Worm (Caenorhabditis elegans) whole organism, early embryonic: ENCODE results near the gene F47G9.6.
"Not testable (repeated sequence)": the region's sequence is repeated elsewhere in the genome, so short reads cannot be mapped to it uniquely, and the experiment has no call there.

Source experiments
- B0310.2 ChIP-seq: sonication (generic microtip); optimal IDR thresholded peaks from 2 replicates; lab custom pipeline; 2016; ENCODE audit warnings: mild to moderate bottlenecking, missing genetic modification characterization, missing compliant biosample characterization
- F13C5.2 ChIP-seq: sonication (generic microtip); optimal IDR thresholded peaks from 2 replicates; lab custom pipeline; 2017; ENCODE audit warnings: mild to moderate bottlenecking, missing genetic modification characterization, inconsistent platforms, missing compliant biosample characterization
- aly-1 ChIP-seq: sonication (generic microtip); optimal IDR thresholded peaks from 2 replicates; lab custom pipeline; 2016; ENCODE audit warnings: missing genetic modification characterization, missing compliant biosample characterization
- ama-1 ChIP-seq: fragments of 150-350 bp; optimal IDR thresholded peaks from 2 replicates; lab custom pipeline; 2014
- ceh-13 ChIP-seq: fragments of 200-800 bp; sonication (Bioruptor generic); optimal IDR thresholded peaks from 2 replicates; lab custom pipeline; 2018; ENCODE audit warnings: mild to moderate bottlenecking, missing genetic modification characterization, missing compliant biosample characterization
- ceh-36 ChIP-seq: sonication (generic microtip); optimal IDR thresholded peaks from 2 replicates; lab custom pipeline; 2016; ENCODE audit warnings: missing genetic modification characterization, inconsistent platforms, missing compliant biosample characterization
- ets-7 ChIP-seq: sonication (generic microtip); optimal IDR thresholded peaks from 2 replicates; lab custom pipeline; 2016; ENCODE audit warnings: missing genotype, missing genetic modification characterization, missing compliant biosample characterization
- flt-1 ChIP-seq: fragments of 200-800 bp; sonication (Bioruptor generic); IDR thresholded peaks from 2 replicates; pipeline ENCODE4 v1.3.6; 2022; ENCODE audit warnings: missing genetic modification characterization, missing compliant biosample characterization
- hmbx-1 ChIP-seq: sonication (generic microtip); optimal IDR thresholded peaks from 2 replicates; lab custom pipeline; 2016; ENCODE audit warnings: mild to moderate bottlenecking, missing genetic modification characterization, missing compliant biosample characterization
- hmg-4 ChIP-seq: fragments of 200-800 bp; sonication (Bioruptor generic); optimal IDR thresholded peaks from 2 replicates; lab custom pipeline; 2018; ENCODE audit warnings: mild to moderate bottlenecking, missing genetic modification characterization, missing compliant biosample characterization
- hnd-1 ChIP-seq: sonication (generic microtip); optimal IDR thresholded peaks from 2 replicates; lab custom pipeline; 2016; ENCODE audit warnings: missing genetic modification characterization, missing compliant biosample characterization
- pes-1 ChIP-seq: fragments of 200-800 bp; sonication (Bioruptor generic); IDR thresholded peaks from 2 replicates; pipeline ENCODE4 v1.3.6; 2022; ENCODE audit warnings: missing genetic modification reagents, missing genetic modification characterization, missing compliant biosample characterization
- scrt-1 ChIP-seq: fragments of 200-800 bp; sonication (Bioruptor generic); IDR thresholded peaks from 2 replicates; pipeline ENCODE4 v1.3.6; 2022; ENCODE audit warnings: missing genetic modification characterization, missing compliant biosample characterization
- sea-1 ChIP-seq: fragments of 200-800 bp; sonication (Bioruptor generic); conservative IDR thresholded peaks from 2 replicates; pipeline ENCODE4 v1.3.6; 2022; ENCODE audit warnings: missing genetic modification characterization, missing compliant biosample characterization
- tbx-11 ChIP-seq: fragments of 200-800 bp; sonication (Bioruptor generic); IDR thresholded peaks from 2 replicates; pipeline ENCODE4 v1.3.6; 2022; ENCODE audit warnings: missing genetic modification characterization, missing compliant biosample characterization
- tbx-37 ChIP-seq: fragments of 200-800 bp; sonication (Bioruptor generic); conservative IDR thresholded peaks from 2 replicates; pipeline ENCODE4 v1.3.6; 2022; ENCODE audit warnings: missing genetic modification reagents, missing genetic modification characterization, missing compliant biosample characterization
- tra-4 ChIP-seq: sonication (generic microtip); optimal IDR thresholded peaks from 2 replicates; lab custom pipeline; 2017; ENCODE audit warnings: missing genetic modification characterization, missing compliant biosample characterization

Gene F47G9.6

ce11 chrV:11329100-11329499, at the start of gene F47G9.6:
Gene F47G9.6 (plus strand): TSS chrV:11329400.
- TF ChIP-seq ama-1 (lab: Kevin White, UChicago) = no peak
- no peak for TF ChIP-seq ceh-36 (tag; lab: Kevin White, UChicago)
- no peak for TF ChIP-seq scrt-1
- no peak for TF ChIP-seq hnd-1 (tag; lab: Kevin White, UChicago)
- no peak for TF ChIP-seq pes-1
- TF ChIP-seq ets-7 (tag; lab: Kevin White, UChicago) = no peak
- no peak for TF ChIP-seq tra-4 (tag; lab: Kevin White, UChicago)
- TF ChIP-seq hmg-4 (GFP tag; lab: Kevin White, UChicago) = no peak
- no peak for TF ChIP-seq flt-1 (GFP tag; lab: Robert Waterston, UW)
- TF ChIP-seq B0310.2 (tag; lab: Kevin White, UChicago) = no peak
- TF ChIP-seq tbx-11 (GFP tag; lab: Robert Waterston, UW) = no peak
- TF ChIP-seq aly-1 (tag; lab: Kevin White, UChicago) = no peak
- no peak for TF ChIP-seq sea-1 (GFP tag; lab: Robert Waterston, UW)
- no peak for TF ChIP-seq hmbx-1
- TF ChIP-seq F13C5.2 = no peak
- TF ChIP-seq ceh-13 (GFP tag; lab: Kevin White, UChicago) = no peak
- TF ChIP-seq tbx-37 (GFP tag; lab: Robert Waterston, UW) = no peak

- TF ChIP-seq tbx-11 (GFP tag; lab: Robert Waterston, UW) = no peak
- no peak for TF ChIP-seq ets-7 (tag; lab: Kevin White, UChicago)
- TF ChIP-seq aly-1 (tag; lab: Kevin White, UChicago) = no peak
- no peak for TF ChIP-seq hnd-1 (tag; lab: Kevin White, UChicago)
- TF ChIP-seq hmg-4 (GFP tag; lab: Kevin White, UChicago) = no peak
- TF ChIP-seq F13C5.2 = no peak
- TF ChIP-seq flt-1 (GFP tag; lab: Robert Waterston, UW) = no peak
Observed at ce11 chrV:11279564-11279963, 49.6 kb upstream of the F47G9.6 start.

ce11 chrV:11281414-11282209, 47.6 kb upstream of the F47G9.6 start:
- TF ChIP-seq ceh-13 (GFP tag; lab: Kevin White, UChicago) (no peak), tbx-11 (GFP tag; lab: Robert Waterston, UW) (no peak), hmg-4 (GFP tag; lab: Kevin White, UChicago) (peak; percentile 52)

- no peak for TF ChIP-seq ets-7 (tag; lab: Kevin White, UChicago)
- TF ChIP-seq ceh-36 (tag; lab: Kevin White, UChicago) = no peak
- TF ChIP-seq F13C5.2 = no peak
Observed at ce11 chrV:11282272-11282671, 46.9 kb upstream of the F47G9.6 start, which contains the start of gene gly-20. Gene gly-20 (plus strand): TSS chrV:11282572.

- TF ChIP-seq ama-1 (lab: Kevin White, UChicago); hnd-1 (tag; lab: Kevin White, UChicago); sea-1 (GFP tag; lab: Robert Waterston, UW): not testable (repeated sequence)
Observed at ce11 chrV:11286114-11286513, 43.1 kb upstream of the F47G9.6 start, which contains the start of gene C03E10.3. Gene C03E10.3 (plus strand): TSS chrV:11286414.

ce11 chrV:11290888-11291287, 38.3 kb upstream of the F47G9.6 start, which contains the start of gene C03E10.1:
Gene C03E10.1 (plus strand): TSS chrV:11291188.
- TF ChIP-seq B0310.2 (tag; lab: Kevin White, UChicago) = no peak
- TF ChIP-seq sea-1 (GFP tag; lab: Robert Waterston, UW) = no peak
- TF ChIP-seq scrt-1 = no peak
- TF ChIP-seq ceh-13 (GFP tag; lab: Kevin White, UChicago) = no peak
- TF ChIP-seq hmg-4 (GFP tag; lab: Kevin White, UChicago) = no peak
- TF ChIP-seq hnd-1 (tag; lab: Kevin White, UChicago) = no peak
- no peak for TF ChIP-seq ama-1 (lab: Kevin White, UChicago)
- TF ChIP-seq pes-1 = no peak
- no peak for TF ChIP-seq ets-7 (tag; lab: Kevin White, UChicago)
- TF ChIP-seq tbx-11 (GFP tag; lab: Robert Waterston, UW) = no peak
- TF ChIP-seq F13C5.2 = no peak
- no peak for TF ChIP-seq tbx-37 (GFP tag; lab: Robert Waterston, UW)
- TF ChIP-seq ceh-36 (tag; lab: Kevin White, UChicago) = no peak
- TF ChIP-seq flt-1 (GFP tag; lab: Robert Waterston, UW) = no peak
- no peak for TF ChIP-seq tra-4 (tag; lab: Kevin White, UChicago)
- no peak for TF ChIP-seq hmbx-1

- no peak for TF ChIP-seq sea-1 (GFP tag; lab: Robert Waterston, UW)
Observed at ce11 chrV:11292682-11293081, 36.5 kb upstream of the F47G9.6 start.

- TF ChIP-seq hmg-4 (GFP tag; lab: Kevin White, UChicago) = no peak
- TF ChIP-seq flt-1 (GFP tag; lab: Robert Waterston, UW) = no peak
- TF ChIP-seq hnd-1 (tag; lab: Kevin White, UChicago) = no peak
- no peak for TF ChIP-seq tbx-11 (GFP tag; lab: Robert Waterston, UW)
- no peak for TF ChIP-seq pes-1
- no peak for TF ChIP-seq aly-1 (tag; lab: Kevin White, UChicago)
- TF ChIP-seq F13C5.2 = no peak
- TF ChIP-seq sea-1 (GFP tag; lab: Robert Waterston, UW) = no peak
- no peak for TF ChIP-seq hmbx-1
- TF ChIP-seq ets-7 (tag; lab: Kevin White, UChicago) = no peak
Observed at ce11 chrV:11294393-11294792, 34.8 kb upstream of the F47G9.6 start, which contains the start of gene T03F7.6. Gene T03F7.6 (plus strand): TSS chrV:11294693.
